Fruit fly (Drosophila melanogaster): ENCODE results near the gene CG10680.

DNA sequence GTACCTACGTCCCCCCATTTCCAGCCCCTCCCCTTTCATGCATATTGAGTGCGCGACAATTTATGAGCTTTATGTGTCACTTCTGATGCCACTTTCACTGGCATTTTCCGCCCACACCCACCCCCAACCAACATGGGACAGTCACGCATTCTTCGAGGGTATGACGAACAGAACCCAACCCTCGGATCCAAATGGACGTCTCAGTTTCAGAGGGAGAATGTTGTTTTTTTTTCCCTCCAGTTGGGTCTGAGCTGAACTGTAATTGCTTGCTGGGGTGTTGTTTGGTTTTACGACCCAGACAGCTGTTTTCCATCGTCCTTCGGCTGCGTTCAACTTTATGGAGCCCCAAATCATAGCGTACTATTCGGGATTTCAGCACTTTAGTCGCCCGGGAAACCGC is 40.1 kb upstream of the CG10680 start:
- TF ChIP-seq br (optimal IDR thresholded peaks at IDR 0.05) (no peak), Dp (GFP tag; optimal IDR thresholded peaks at IDR 0.05) (no peak), CG7987 (GFP tag; optimal IDR thresholded peaks at IDR 0.05) (no peak), CG33213 (GFP tag; optimal IDR thresholded peaks at IDR 0.05) (no peak), Hand (GFP tag; optimal IDR thresholded peaks at IDR 0.05) (no peak), Fer3 (tag; optimal IDR thresholded peaks at IDR 0.05) (no peak), slp2 (GFP tag; optimal IDR thresholded peaks at IDR 0.05) (no peak), CG2712 (tag; optimal IDR thresholded peaks at IDR 0.05) (no peak)

All from whole organism, embryonic.